Fruit fly (Drosophila melanogaster): ENCODE data around the gene rudhira.

rudhira gene

dm6 chrX:11856867-11857266, 40.2 kb downstream of the rudhira start:
- TF ChIP-seq mirr (GFP tag; optimal IDR thresholded peaks at IDR 0.05) = peak; percentile 4
- TF ChIP-seq E2f2 (GFP tag; IDR thresholded peaks at IDR 0.05) = peak; percentile 40
- peak; percentile 16 for TF ChIP-seq sd (tag; optimal IDR thresholded peaks at IDR 0.05)
- no peak for TF ChIP-seq CG2889 (GFP tag; IDR thresholded peaks at IDR 0.05)
- no peak for TF ChIP-seq CG17568 (GFP tag; optimal IDR thresholded peaks at IDR 0.05)
- no peak for TF ChIP-seq H2.0 (GFP tag; IDR thresholded peaks at IDR 0.05)
- peak; percentile 58 for TF ChIP-seq Med (GFP tag)
- no peak for TF ChIP-seq org-1 (GFP tag; optimal IDR thresholded peaks at IDR 0.05)
- TF ChIP-seq wek (GFP tag; optimal IDR thresholded peaks at IDR 0.05) = no peak
- no peak for TF ChIP-seq CG2129 (GFP tag; IDR thresholded peaks at IDR 0.05; ENCODE audit: partially characterized antibody)
- peak; percentile 12 for TF ChIP-seq Dp (GFP tag; optimal IDR thresholded peaks at IDR 0.05)
- TF ChIP-seq Drgx (GFP tag; IDR thresholded peaks at IDR 0.05) = peak; percentile 39; the same call in 1 of the 2 replicates
- no peak for TF ChIP-seq CG6683 (GFP tag; optimal IDR thresholded peaks at IDR 0.05)
- no peak for TF ChIP-seq kni (GFP tag; optimal IDR thresholded peaks at IDR 0.05)
- TF ChIP-seq Dbx (GFP tag; IDR thresholded peaks at IDR 0.05) = no peak
- TF ChIP-seq CG17802 (tag; optimal IDR thresholded peaks at IDR 0.05) = no peak

- TF ChIP-seq ara (GFP tag; IDR thresholded peaks at IDR 0.05) (peak; percentile 88), CG14860 (GFP tag; IDR thresholded peaks at IDR 0.05; ENCODE audit: partially characterized antibody) (no peak), CG13624 (GFP tag; optimal IDR thresholded peaks at IDR 0.05) (peak; percentile 51), al (GFP tag; IDR thresholded peaks at IDR 0.05) (0 out of 2 replicates have a peak, but pooled peaks have one; percentile 30), dmrt11E (tag; optimal IDR thresholded peaks at IDR 0.05) (peak; percentile 74), Bteb2 (GFP tag; optimal IDR thresholded peaks at IDR 0.05) (peak; percentile 11), CG10274 (GFP tag; optimal IDR thresholded peaks at IDR 0.05) (peak; percentile 31), CG4282 (GFP tag; optimal IDR thresholded peaks at IDR 0.05) (no peak), gce (GFP tag; IDR thresholded peaks at IDR 0.05) (peak; percentile 91; the same call in 2 of the 3 replicates), Gsc (GFP tag; IDR thresholded peaks at IDR 0.05) (no peak; the same call in 1 of the 2 replicates), unc-4 (GFP tag; IDR thresholded peaks at IDR 0.05; ENCODE audit: partially characterized antibody) (no peak), gfzf (GFP tag; optimal IDR thresholded peaks at IDR 0.05) (no peak), CG14965 (GFP tag; optimal IDR thresholded peaks at IDR 0.05; ENCODE audit: borderline replicate concordance) (no peak), CG18476 (GFP tag; optimal IDR thresholded peaks at IDR 0.05) (peak; percentile 9), mirr (GFP tag; optimal IDR thresholded peaks at IDR 0.05) (no peak), ATbp (GFP tag; optimal IDR thresholded peaks at IDR 0.05) (peak; percentile 69), CG12942 (GFP tag; optimal IDR thresholded peaks at IDR 0.05) (peak; percentile 46), Dip3 (GFP tag; optimal IDR thresholded peaks at IDR 0.05) (peak; percentile 28), yki (optimal IDR thresholded peaks at IDR 0.05) (no peak), ci (GFP tag; IDR thresholded peaks at IDR 0.05) (peak; percentile 97), CG17359 (tag; optimal IDR thresholded peaks at IDR 0.05) (peak; percentile 82), CG1647 (GFP tag; optimal IDR thresholded peaks at IDR 0.05) (peak; percentile 46), CG4404 (GFP tag; IDR thresholded peaks at IDR 0.05) (0 out of 2 replicates have a peak, but pooled peaks have one; percentile 39), Hsf (GFP tag; optimal IDR thresholded peaks at IDR 0.05) (peak; percentile 68), wek (GFP tag; optimal IDR thresholded peaks at IDR 0.05) (no peak), CG4730 (GFP tag; IDR thresholded peaks at IDR 0.05) (peak; percentile 79), bowl (GFP tag; IDR thresholded peaks at IDR 0.05) (peak; percentile 36; the same call in 1 of the 2 replicates), HLHmδ (GFP tag; optimal IDR thresholded peaks at IDR 0.05) (no peak), ERR (GFP tag; optimal IDR thresholded peaks at IDR 0.05) (peak; percentile 44), CG5245 (GFP tag; optimal IDR thresholded peaks at IDR 0.05) (peak; percentile 65), CrebB (tag; optimal IDR thresholded peaks at IDR 0.05) (peak; percentile 11), CG4424 (GFP tag; optimal IDR thresholded peaks at IDR 0.05) (peak; percentile 68), ato (GFP tag; IDR thresholded peaks at IDR 0.05; ENCODE audit: partially characterized antibody) (no peak), bsh (GFP tag; optimal IDR thresholded peaks at IDR 0.05) (peak; percentile 66 to 85)
Measured at dm6 chrX:11857522-11858438, 41.1 kb downstream of the rudhira start.

Data from whole organism, embryonic.